Worm (Caenorhabditis elegans) whole organism, young adult: Measurements from ENCODE around the gene sedl-1.

Source experiments
- madf-8 ChIP-seq: fragments of 200-800 bp; sonication (Bioruptor generic); conservative IDR thresholded peaks from 2 replicates; pipeline ENCODE4 v1.3.6; 2022; ENCODE audit warnings: missing genetic modification reagents, missing genetic modification characterization, missing compliant biosample characterization
- snpc-4 ChIP-seq, 5 experiments: fragments of 150-350 bp in 1 of 5; sonication (generic microtip) in 4 of 5; optimal IDR thresholded peaks; 2 replicates each; lab custom pipeline; 2014 to 2018; ENCODE audit warnings: missing genetic modification characterization in 5 of 5, missing biosample characterization in 3 of 5, antibody characterized with exemption in 2 of 5, mild to moderate bottlenecking in 2 of 5, missing compliant biosample characterization in 2 of 5, missing genotype in 2 of 5, moderate library complexity in 2 of 5, missing genetic modification reagents in 1 of 5

ce11 chrX:1456350-1457080 is 16.5 kb upstream of the sedl-1 start:
- TF ChIP-seq madf-8 (no peak), snpc-4 (GFP tag; optimal IDR thresholded peaks at IDR 0.05; lab: Kevin White, UChicago) (no peak), snpc-4 (tag; optimal IDR thresholded peaks at IDR 0.05; lab: Kevin White, UChicago) (no peak)
